Worm (Caenorhabditis elegans) whole organism, L4/young adult: Measurements from ENCODE around the gene nca-2.

Experiments used
- W03F9.2 ChIP-seq: fragments of 150-350 bp; optimal IDR thresholded peaks from 2 replicates; lab custom pipeline; 2014; ENCODE audit warnings: missing biosample characterization, missing genetic modification characterization
- dao-5 ChIP-seq: sonication (generic microtip); optimal IDR thresholded peaks from 2 replicates; lab custom pipeline; 2016; ENCODE audit warnings: missing genotype, missing genetic modification characterization, moderate library complexity, missing compliant biosample characterization
- him-1 ChIP-seq: sonication (generic microtip); optimal IDR thresholded peaks from 2 replicates; lab custom pipeline; 2016; ENCODE audit warnings: missing genotype, missing genetic modification reagents, missing genetic modification characterization, missing compliant biosample characterization

DNA sequence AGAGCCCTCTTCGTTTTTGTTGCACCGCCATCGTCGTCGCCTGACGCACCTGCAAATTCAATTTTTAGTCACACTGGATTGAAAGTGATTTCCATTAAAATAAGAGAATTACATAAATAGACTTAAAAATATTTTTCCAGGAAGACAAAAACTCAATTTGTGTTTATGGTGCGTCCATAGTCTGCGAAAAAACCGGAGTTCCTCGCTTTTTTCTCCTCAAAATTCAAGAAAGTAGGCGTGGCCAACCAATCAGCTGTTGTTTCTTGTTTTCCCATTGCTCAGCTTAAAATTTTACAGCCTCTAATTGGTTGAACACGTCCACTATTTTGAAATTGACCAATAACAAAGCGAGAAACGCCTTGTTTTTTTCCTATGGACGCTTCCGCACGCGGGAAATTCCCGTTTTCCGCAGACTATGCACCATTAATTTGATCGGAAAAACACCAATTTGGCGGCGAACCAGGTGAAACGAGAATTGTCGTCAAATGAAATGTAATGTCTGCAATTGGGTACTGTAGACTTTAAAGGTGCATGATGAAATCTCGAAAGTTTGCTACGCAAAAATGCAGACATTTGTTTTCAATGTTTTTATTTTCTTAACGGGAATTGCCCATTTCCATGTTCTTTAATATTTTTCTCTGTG, 19.2 kb downstream of the nca-2 start, which contains the start of gene C27F2.7:
- TF ChIP-seq W03F9.2 (tag; lab: Kevin White, UChicago), result no peak
- TF ChIP-seq him-1, result no peak
- TF ChIP-seq dao-5, result no peak
